Fruit fly (Drosophila melanogaster) whole organism, prepupa: ENCODE measurements around the gene CG33299.
A peak's percentile ranks its signal among the peaks of the same experiment; 100 is the strongest.

Source experiments
- Blimp-1 ChIP-seq: fragments of 200-800 bp; sonication (Bioruptor generic); optimal IDR thresholded peaks from 3 replicates; lab custom pipeline; 2017; ENCODE audit warnings: missing biosample characterization, missing genetic modification characterization, mild to moderate bottlenecking, moderate library complexity, missing genetic modification reagents
- CG10631 ChIP-seq: fragments of 200-800 bp; sonication (Bioruptor generic); optimal IDR thresholded peaks from 2 replicates; lab custom pipeline; 2016; ENCODE audit warnings: missing biosample characterization, missing genetic modification characterization
- CG10669 ChIP-seq: fragments of 200-800 bp; sonication (Bioruptor generic); optimal IDR thresholded peaks from 3 replicates; lab custom pipeline; 2018; ENCODE audit warnings: missing biosample characterization, mild to moderate bottlenecking, missing genetic modification characterization, moderate library complexity
- CG11294 ChIP-seq: fragments of 200-800 bp; sonication (Bioruptor generic); IDR thresholded peaks from 2 replicates; pipeline ENCODE4 v1.3.6; 2022; ENCODE audit warnings: missing biosample characterization, missing genetic modification characterization
- CG11762 ChIP-seq: fragments of 200-800 bp; sonication (Bioruptor generic); optimal IDR thresholded peaks from 3 replicates; lab custom pipeline; 2016; ENCODE audit warnings: missing biosample characterization, missing genetic modification characterization; ENCODE audit not compliant: insufficient read depth
- CG11902 ChIP-seq: fragments of 200-800 bp; sonication (Bioruptor generic); optimal IDR thresholded peaks from 3 replicates; lab custom pipeline; 2016; ENCODE audit warnings: missing biosample characterization, missing genetic modification characterization
- CG15336 ChIP-seq: fragments of 200-800 bp; sonication (Bioruptor generic); IDR thresholded peaks from 2 replicates; pipeline ENCODE4 v1.3.6; 2022; ENCODE audit warnings: missing biosample characterization, missing genetic modification characterization
- CG16779 ChIP-seq: fragments of 200-800 bp; sonication (Bioruptor generic); optimal IDR thresholded peaks from 3 replicates; lab custom pipeline; 2017; ENCODE audit warnings: missing biosample characterization, mild to moderate bottlenecking, missing genetic modification characterization
- CG3032 ChIP-seq: fragments of 200-800 bp; optimal IDR thresholded peaks from 2 replicates; lab custom pipeline; 2019; ENCODE audit warnings: missing biosample characterization, mild to moderate bottlenecking, missing genetic modification characterization, moderate library complexity
- CG31627 ChIP-seq: fragments of 200-800 bp; sonication (Bioruptor generic); optimal IDR thresholded peaks from 3 replicates; lab custom pipeline; 2016; ENCODE audit warnings: missing biosample characterization, missing genetic modification characterization
- CG32006 ChIP-seq: fragments of 200-800 bp; sonication (Bioruptor generic); optimal IDR thresholded peaks from 3 replicates; lab custom pipeline; 2017; ENCODE audit warnings: missing biosample characterization, mild to moderate bottlenecking, missing genetic modification characterization
- CG3919 ChIP-seq: fragments of 200-800 bp; sonication (Bioruptor generic); optimal IDR thresholded peaks from 3 replicates; lab custom pipeline; 2016; ENCODE audit warnings: missing biosample characterization, missing genetic modification characterization
- CG4318 ChIP-seq: fragments of 200-800 bp; sonication (Bioruptor generic); optimal IDR thresholded peaks from 3 replicates; lab custom pipeline; 2017; ENCODE audit warnings: missing biosample characterization, mild to moderate bottlenecking, missing genetic modification characterization
- CG6163 ChIP-seq: fragments of 200-800 bp; sonication (Bioruptor generic); IDR thresholded peaks from 3 replicates; pipeline ENCODE4 v1.3.6; 2022; ENCODE audit warnings: missing biosample characterization, missing genetic modification characterization
- CG6792 ChIP-seq: fragments of 200-800 bp; sonication (Bioruptor generic); optimal IDR thresholded peaks from 3 replicates; lab custom pipeline; 2016; ENCODE audit warnings: missing biosample characterization, missing genetic modification characterization
- CG6808 ChIP-seq: fragments of 200-800 bp; sonication (Bioruptor generic); optimal IDR thresholded peaks from 3 replicates; lab custom pipeline; 2017; ENCODE audit warnings: missing biosample characterization, missing genetic modification characterization, mild to moderate bottlenecking, moderate library complexity, missing genetic modification reagents
- CG7368 ChIP-seq: fragments of 200-800 bp; sonication (Bioruptor generic); optimal IDR thresholded peaks from 3 replicates; lab custom pipeline; 2016; ENCODE audit warnings: missing biosample characterization, missing genetic modification characterization
- CG8119 ChIP-seq: fragments of 200-800 bp; sonication (Bioruptor generic); IDR thresholded peaks from 3 replicates; pipeline ENCODE4 v1.3.6; 2022; ENCODE audit warnings: missing biosample characterization, missing genetic modification characterization
- CG8319 ChIP-seq: fragments of 200-800 bp; sonication (Bioruptor generic); optimal IDR thresholded peaks from 3 replicates; lab custom pipeline; 2016; ENCODE audit warnings: missing biosample characterization, missing genetic modification characterization
- CG8632 ChIP-seq: fragments of 200-800 bp; sonication (Bioruptor generic); optimal IDR thresholded peaks from 3 replicates; lab custom pipeline; 2016; ENCODE audit warnings: missing biosample characterization, missing genetic modification characterization
- CG9139 ChIP-seq: fragments of 200-800 bp; sonication (Bioruptor generic); optimal IDR thresholded peaks from 3 replicates; lab custom pipeline; 2017; ENCODE audit warnings: missing biosample characterization, mild to moderate bottlenecking, missing genetic modification characterization
- Eip75B ChIP-seq: fragments of 200-800 bp; sonication (Bioruptor generic); optimal IDR thresholded peaks from 3 replicates; lab custom pipeline; 2016; ENCODE audit warnings: missing biosample characterization, missing genetic modification characterization
- Eip78C ChIP-seq: fragments of 200-800 bp; sonication (Bioruptor generic); peaks from one replicate; lab custom pipeline; 2016; ENCODE audit warnings: missing biosample characterization, missing genetic modification characterization
- Ets96B ChIP-seq: fragments of 200-800 bp; optimal IDR thresholded peaks from 2 replicates; lab custom pipeline; 2019; ENCODE audit warnings: missing biosample characterization, mild to moderate bottlenecking, missing genetic modification characterization, moderate library complexity
- Gug ChIP-seq: fragments of 200-800 bp; sonication (Bioruptor generic); IDR thresholded peaks from 2 replicates; pipeline ENCODE4 v1.3.6; 2022; ENCODE audit warnings: missing biosample characterization, missing genetic modification characterization
- Hr38 ChIP-seq: sonication (Bioruptor generic); optimal IDR thresholded peaks from 2 replicates; lab custom pipeline; 2016; ENCODE audit warnings: missing biosample characterization, missing genetic modification characterization
- Hr39 ChIP-seq: fragments of 200-800 bp; sonication (Bioruptor generic); optimal IDR thresholded peaks from 2 replicates; lab custom pipeline; 2016; ENCODE audit warnings: missing biosample characterization, missing genetic modification characterization
- Hr4 ChIP-seq: fragments of 200-800 bp; sonication (Bioruptor generic); optimal IDR thresholded peaks from 3 replicates; lab custom pipeline; 2016; ENCODE audit warnings: missing biosample characterization, missing genetic modification characterization
- Met ChIP-seq: fragments of 200-800 bp; sonication (Bioruptor generic); optimal IDR thresholded peaks from 3 replicates; lab custom pipeline; 2016; ENCODE audit warnings: missing biosample characterization, missing genetic modification characterization
- OdsH ChIP-seq: fragments of 200-800 bp; sonication (Bioruptor generic); optimal IDR thresholded peaks from 3 replicates; lab custom pipeline; 2016; ENCODE audit warnings: missing biosample characterization, missing genetic modification characterization
- Smox ChIP-seq: fragments of 200-800 bp; sonication (Bioruptor generic); optimal IDR thresholded peaks from 3 replicates; lab custom pipeline; 2016; ENCODE audit warnings: missing biosample characterization, missing genetic modification characterization
- Sox102F ChIP-seq: fragments of 200-800 bp; sonication (Bioruptor generic); optimal IDR thresholded peaks from 2 replicates; lab custom pipeline; 2016; ENCODE audit warnings: missing biosample characterization, mild to moderate bottlenecking, missing genetic modification characterization
- Sox14 ChIP-seq: fragments of 200-800 bp; sonication (Bioruptor generic); optimal IDR thresholded peaks from 3 replicates; lab custom pipeline; 2016; ENCODE audit warnings: missing biosample characterization, missing genetic modification characterization
- Sox15 ChIP-seq: fragments of 200-800 bp; sonication (Bioruptor generic); optimal IDR thresholded peaks from 3 replicates; lab custom pipeline; 2016; ENCODE audit warnings: missing biosample characterization, missing genetic modification characterization
- acj6 ChIP-seq: fragments of 200-800 bp; sonication (Bioruptor generic); optimal IDR thresholded peaks from 3 replicates; lab custom pipeline; 2016; ENCODE audit warnings: missing biosample characterization, missing genetic modification characterization
- cyc ChIP-seq: fragments of 200-800 bp; sonication (Bioruptor generic); optimal IDR thresholded peaks from 3 replicates; lab custom pipeline; 2016; ENCODE audit warnings: missing biosample characterization, missing genetic modification characterization
- dac ChIP-seq: fragments of 200-800 bp; sonication (Bioruptor generic); optimal IDR thresholded peaks from 2 replicates; lab custom pipeline; 2017; ENCODE audit warnings: missing biosample characterization, mild to moderate bottlenecking, missing genetic modification characterization
- dsx ChIP-seq: fragments of 200-800 bp; optimal IDR thresholded peaks from 3 replicates; lab custom pipeline; 2019; ENCODE audit warnings: missing biosample characterization, mild to moderate bottlenecking, missing genetic modification characterization, moderate library complexity; ENCODE audit not compliant: poor library complexity, severe bottlenecking
- eg ChIP-seq: fragments of 200-800 bp; sonication (Bioruptor generic); IDR thresholded peaks from 3 replicates; pipeline ENCODE4 v1.3.6; 2022; ENCODE audit warnings: missing biosample characterization, missing genetic modification characterization
- esn ChIP-seq: fragments of 200-800 bp; sonication (Bioruptor generic); optimal IDR thresholded peaks from 2 replicates; lab custom pipeline; 2016; ENCODE audit warnings: missing biosample characterization, mild to moderate bottlenecking, missing genetic modification characterization, moderate library complexity
- fd85E ChIP-seq: fragments of 200-800 bp; sonication (Bioruptor generic); optimal IDR thresholded peaks from 3 replicates; lab custom pipeline; 2016; ENCODE audit warnings: missing biosample characterization, missing genetic modification characterization
- lz ChIP-seq: fragments of 200-800 bp; sonication (Bioruptor generic); optimal IDR thresholded peaks from 3 replicates; lab custom pipeline; 2016; ENCODE audit warnings: missing biosample characterization, missing genetic modification characterization
- net ChIP-seq: fragments of 200-800 bp; sonication (Bioruptor generic); optimal IDR thresholded peaks from 3 replicates; lab custom pipeline; 2016; ENCODE audit warnings: missing biosample characterization, missing genetic modification characterization
- pdm3 ChIP-seq: fragments of 200-800 bp; sonication (Bioruptor generic); optimal IDR thresholded peaks from 3 replicates; lab custom pipeline; 2016; ENCODE audit warnings: missing biosample characterization, missing genetic modification characterization
- salr ChIP-seq, 2 experiments: fragments of 200-800 bp; sonication (Bioruptor generic); optimal IDR thresholded peaks; 3 replicates each; lab custom pipeline; 2016 to 2018; ENCODE audit warnings: missing biosample characterization in 2 of 2, missing genetic modification characterization in 2 of 2, mild to moderate bottlenecking in 1 of 2
- ss ChIP-seq, 2 experiments: fragments of 200-800 bp; sonication (Bioruptor generic); optimal IDR thresholded peaks; 2 replicates in 1 of 2; 3 replicates in 1 of 2; lab custom pipeline; 2017 to 2018; ENCODE audit warnings: mild to moderate bottlenecking in 2 of 2, missing biosample characterization in 2 of 2, missing genetic modification characterization in 2 of 2, moderate library complexity in 1 of 2
- svp ChIP-seq: fragments of 200-800 bp; sonication (Bioruptor generic); peaks from one replicate; lab custom pipeline; 2016; ENCODE audit warnings: missing biosample characterization, missing genetic modification characterization
- topi ChIP-seq: fragments of 200-800 bp; sonication (Bioruptor generic); optimal IDR thresholded peaks from 3 replicates; lab custom pipeline; 2016; ENCODE audit warnings: missing biosample characterization, missing genetic modification characterization
- vri ChIP-seq: fragments of 200-800 bp; sonication (Bioruptor generic); optimal IDR thresholded peaks from 3 replicates; lab custom pipeline; 2016; ENCODE audit warnings: missing biosample characterization, mild to moderate bottlenecking, missing genetic modification characterization

Gene CG33299

DNA sequence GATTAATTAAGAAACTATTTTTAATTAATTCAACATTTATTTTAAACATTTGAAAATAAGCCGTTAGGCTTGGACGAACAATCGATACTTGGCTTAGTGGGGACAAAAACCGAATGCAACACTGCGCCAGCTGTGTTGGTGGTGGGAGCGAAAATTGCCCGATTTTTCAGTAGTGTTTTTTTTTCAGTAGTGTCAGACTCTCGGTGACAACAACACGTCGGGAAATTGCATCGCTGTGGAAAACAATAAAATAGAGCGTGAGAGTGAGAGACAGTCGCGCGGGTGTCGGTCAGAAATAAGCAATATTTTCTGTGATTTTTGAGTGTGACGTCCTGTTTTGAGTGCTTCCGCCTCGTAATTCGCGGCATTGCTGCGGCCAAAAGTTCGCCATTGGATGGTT, 39.7 kb upstream of the CG33299 start (continued):
- no peak for TF ChIP-seq Hr4 (GFP tag; lab: Kevin White, UChicago)
- no peak for TF ChIP-seq cyc (GFP tag; lab: Kevin White, UChicago)
- peak; percentile 27 for TF ChIP-seq Eip75B (GFP tag; lab: Kevin White, UChicago)
- TF ChIP-seq CG10669, result no peak
- no peak for TF ChIP-seq fd85E (GFP tag; lab: Kevin White, UChicago)
- TF ChIP-seq CG11902 (GFP tag; lab: Kevin White, UChicago), result no peak
- TF ChIP-seq CG3919, result peak; percentile 34
- no peak for TF ChIP-seq topi (GFP tag; lab: Kevin White, UChicago)
- peak in 1 of 2 experiments; percentile 16 for TF ChIP-seq salr (GFP tag; optimal IDR thresholded peaks at IDR 0.05; lab: Kevin White, UChicago)
- TF ChIP-seq dsx (GFP tag; lab: Kevin White, UChicago), result no peak
- peak; percentile 49 for TF ChIP-seq CG16779
- no peak for TF ChIP-seq CG7368 (GFP tag; lab: Kevin White, UChicago)
- peak; percentile 71 for TF ChIP-seq eg (GFP tag; lab: Robert Waterston, UW)
- no peak for TF ChIP-seq ss (GFP tag; optimal IDR thresholded peaks at IDR 0.05; lab: Kevin White, UChicago)
- no peak for TF ChIP-seq Blimp-1 (GFP tag; lab: Kevin White, UChicago)
- peak; percentile 54 for TF ChIP-seq esn
- no peak for TF ChIP-seq dac
- TF ChIP-seq svp, result peak; percentile 67
- no peak for TF ChIP-seq CG32006 (GFP tag; lab: Kevin White, UChicago)
- TF ChIP-seq CG31627 (GFP tag; lab: Kevin White, UChicago), result peak; percentile 32
- peak; percentile 73 for TF ChIP-seq vri
- peak; percentile 45; the same call in 1 of the 2 replicates for TF ChIP-seq CG15336 (GFP tag; lab: Robert Waterston, UW)
- peak; percentile 36 for TF ChIP-seq Eip78C (GFP tag; lab: Kevin White, UChicago)
- no peak for TF ChIP-seq net
- TF ChIP-seq Sox15 (GFP tag; lab: Kevin White, UChicago), result no peak
- TF ChIP-seq CG9139 (GFP tag; lab: Kevin White, UChicago), result no peak
- TF ChIP-seq Hr38, result no peak
- TF ChIP-seq CG4318, result no peak

- TF ChIP-seq vri (no peak), Ets96B (no peak), CG6792 (no peak), CG31627 (GFP tag; lab: Kevin White, UChicago) (no peak), salr (GFP tag; optimal IDR thresholded peaks at IDR 0.05; lab: Kevin White, UChicago) (peak in 1 of 2 experiments; percentile 12), Hr38 (no peak), CG9139 (GFP tag; lab: Kevin White, UChicago) (no peak), Eip78C (GFP tag; lab: Kevin White, UChicago) (peak; percentile 68), CG8319 (GFP tag; lab: Kevin White, UChicago) (no peak), CG6808 (GFP tag; lab: Kevin White, UChicago) (no peak), CG16779 (no peak), Sox102F (GFP tag; lab: Kevin White, UChicago) (no peak), CG11762 (no peak), CG15336 (GFP tag; lab: Robert Waterston, UW) (peak; percentile 54; the same call in 1 of the 2 replicates), CG10669 (no peak), Blimp-1 (GFP tag; lab: Kevin White, UChicago) (no peak), net (peak; percentile 23), Hr4 (GFP tag; lab: Kevin White, UChicago) (peak; percentile 85), Met (GFP tag; lab: Kevin White, UChicago) (no peak), Gug (GFP tag; lab: Robert Waterston, UW) (no peak), OdsH (GFP tag; lab: Kevin White, UChicago) (peak; percentile 28), Smox (GFP tag; lab: Kevin White, UChicago) (no peak), eg (GFP tag; lab: Robert Waterston, UW) (peak; percentile 55; the same call in 2 of the 3 replicates), dac (peak; percentile 37), CG8632 (GFP tag; lab: Kevin White, UChicago) (no peak), Hr39 (GFP tag; lab: Kevin White, UChicago) (no peak), CG4318 (peak; percentile 58), CG10631 (GFP tag; lab: Kevin White, UChicago) (no peak), lz (GFP tag; lab: Kevin White, UChicago) (no peak), acj6 (GFP tag; lab: Kevin White, UChicago) (no peak), pdm3 (GFP tag; lab: Kevin White, UChicago) (peak; percentile 23), CG3032 (tag; lab: Kevin White, UChicago) (no peak), Sox14 (GFP tag; lab: Kevin White, UChicago) (no peak), CG6163 (peak; percentile 16; the same call in 1 of the 3 replicates), ss (GFP tag; optimal IDR thresholded peaks at IDR 0.05; lab: Kevin White, UChicago) (no peak), CG8119 (GFP tag; lab: Robert Waterston, UW) (peak; percentile 69), CG11294 (GFP tag; lab: Robert Waterston, UW) (no peak; the same call in 1 of the 2 replicates)
These were observed 38.5 kb upstream of the CG33299 start for dm6 chr2L:9617908-9618307.
